Worm (Caenorhabditis elegans): ENCODE data around the gene sqst-5.

- TF ChIP-seq unc-39 (tag; optimal IDR thresholded peaks at IDR 0.05): no peak
- TF ChIP-seq ceh-16 (tag; optimal IDR thresholded peaks at IDR 0.05): no peak
- no peak for TF ChIP-seq nhr-28 (tag; optimal IDR thresholded peaks at IDR 0.05)
- no peak for TF ChIP-seq unc-62 (GFP tag; optimal IDR thresholded peaks at IDR 0.05)
Measured at ce11 chrIII:117210-117609, 30.2 kb downstream of the sqst-5 start, which contains the start of gene C29F9.5.
